Fruit fly (Drosophila melanogaster) whole organism, pupa: ENCODE data around the gene CG4467.

Experiments
- CG10348 ChIP-seq: fragments of 200-800 bp; sonication (Bioruptor generic); IDR thresholded peaks from 2 replicates; pipeline ENCODE4 v1.3.6; 2022; ENCODE audit warnings: missing biosample characterization, missing genetic modification characterization
- CG12605 ChIP-seq: fragments of 200-800 bp; sonication (Bioruptor generic); IDR thresholded peaks from 2 replicates; pipeline ENCODE4 v1.3.6; 2022; ENCODE audit warnings: missing biosample characterization, missing genetic modification characterization
- CG13204 ChIP-seq: fragments of 200-800 bp; sonication (Bioruptor generic); optimal IDR thresholded peaks from 2 replicates; lab custom pipeline; 2018; ENCODE audit warnings: missing biosample characterization, mild to moderate bottlenecking, missing genetic modification characterization, moderate library complexity
- CG14655 ChIP-seq: fragments of 200-800 bp; sonication (Bioruptor generic); optimal IDR thresholded peaks from 3 replicates; lab custom pipeline; 2017; ENCODE audit warnings: mild to moderate bottlenecking, missing biosample characterization, missing genetic modification reagents, missing genetic modification characterization
- CG15710 ChIP-seq: fragments of 200-800 bp; sonication (Bioruptor generic); optimal IDR thresholded peaks from 2 replicates; lab custom pipeline; 2018; ENCODE audit warnings: missing biosample characterization, mild to moderate bottlenecking, missing genetic modification characterization, moderate library complexity
- CG17806 ChIP-seq: fragments of 200-800 bp; sonication (Bioruptor generic); optimal IDR thresholded peaks from 2 replicates; lab custom pipeline; 2018; ENCODE audit warnings: missing biosample characterization, mild to moderate bottlenecking, missing genetic modification characterization, moderate library complexity
- CG32121 ChIP-seq: fragments of 200-800 bp; sonication (Bioruptor generic); IDR thresholded peaks from 2 replicates; pipeline ENCODE4 v1.3.6; 2022; ENCODE audit warnings: missing biosample characterization, missing genetic modification characterization
- CG34367 ChIP-seq: fragments of 200-800 bp; sonication (Bioruptor generic); optimal IDR thresholded peaks from 2 replicates; lab custom pipeline; 2018; ENCODE audit warnings: missing biosample characterization, mild to moderate bottlenecking, missing genetic modification characterization
- CG4496 ChIP-seq: fragments of 200-800 bp; sonication (Bioruptor generic); IDR thresholded peaks from 3 replicates; pipeline ENCODE4 v1.3.6; 2022; ENCODE audit warnings: missing biosample characterization, missing genetic modification characterization
- CG8159 ChIP-seq: fragments of 200-800 bp; sonication (Bioruptor generic); optimal IDR thresholded peaks from 3 replicates; lab custom pipeline; 2018; ENCODE audit warnings: missing biosample characterization, mild to moderate bottlenecking, missing genetic modification characterization, moderate library complexity
- CG8301 ChIP-seq: fragments of 200-800 bp; sonication (Bioruptor generic); optimal IDR thresholded peaks from 2 replicates; lab custom pipeline; 2018; ENCODE audit warnings: missing biosample characterization, mild to moderate bottlenecking, missing genetic modification characterization
- CG9948 ChIP-seq: fragments of 200-800 bp; sonication (Bioruptor generic); optimal IDR thresholded peaks from 2 replicates; lab custom pipeline; 2018; ENCODE audit warnings: missing biosample characterization, mild to moderate bottlenecking, missing genetic modification characterization, moderate library complexity
- D1 ChIP-seq: fragments of 200-800 bp; sonication (Bioruptor generic); optimal IDR thresholded peaks from 2 replicates; lab custom pipeline; 2018; ENCODE audit warnings: missing biosample characterization, mild to moderate bottlenecking, missing genetic modification characterization, moderate library complexity
- EcR ChIP-seq: fragments of 200-800 bp; sonication (Bioruptor generic); optimal IDR thresholded peaks from 3 replicates; lab custom pipeline; 2019; ENCODE audit warnings: missing biosample characterization, missing genetic modification characterization, mild to moderate bottlenecking, moderate library complexity, missing genetic modification reagents
- Ets98B ChIP-seq: fragments of 200-800 bp; sonication (Bioruptor generic); IDR thresholded peaks from 2 replicates; pipeline ENCODE4 v1.3.6; 2022; ENCODE audit warnings: missing biosample characterization, missing genetic modification characterization
- Pif1A ChIP-seq: fragments of 200-800 bp; sonication (Bioruptor generic); optimal IDR thresholded peaks from 3 replicates; lab custom pipeline; 2016; ENCODE audit warnings: missing biosample characterization, missing genetic modification characterization
- Pif1B ChIP-seq: fragments of 200-800 bp; sonication (Bioruptor generic); optimal IDR thresholded peaks from 3 replicates; lab custom pipeline; 2016; ENCODE audit warnings: missing biosample characterization, missing genetic modification characterization
- Snoo ChIP-seq: fragments of 200-800 bp; sonication (Bioruptor generic); optimal IDR thresholded peaks from 3 replicates; lab custom pipeline; 2017; ENCODE audit warnings: missing biosample characterization, mild to moderate bottlenecking, missing genetic modification characterization, inconsistent platforms
- fd96Ca ChIP-seq: fragments of 200-800 bp; sonication (Bioruptor generic); IDR thresholded peaks from 3 replicates; pipeline ENCODE4 v1.3.6; 2022; ENCODE audit warnings: missing biosample characterization, missing genetic modification characterization
- gl ChIP-seq: fragments of 200-800 bp; sonication (Bioruptor generic); optimal IDR thresholded peaks from 2 replicates; lab custom pipeline; 2018; ENCODE audit warnings: missing biosample characterization, mild to moderate bottlenecking, missing genetic modification characterization
- rn ChIP-seq: fragments of 200-800 bp; sonication (Bioruptor generic); IDR thresholded peaks from 2 replicates; pipeline ENCODE4 v1.3.6; 2022; ENCODE audit warnings: missing biosample characterization, missing genetic modification characterization

CG4467 gene

dm6 chr3R:23239934-23240632 lies 8.6 kb downstream of the CG4467 start:
- peak; percentile 5 for TF ChIP-seq CG15710 (tag; lab: Kevin White, UChicago)
- TF ChIP-seq CG8159, result peak; percentile 56
- TF ChIP-seq Pif1A (GFP tag; lab: Kevin White, UChicago), result no peak
- TF ChIP-seq CG34367 (tag; lab: Kevin White, UChicago), result no peak
- no peak for TF ChIP-seq EcR (GFP tag; lab: Kevin White, UChicago)

- TF ChIP-seq CG12605 (GFP tag; lab: Robert Waterston, UW) (no peak), CG15710 (tag; lab: Kevin White, UChicago) (no peak), CG9948 (no peak), Pif1A (GFP tag; lab: Kevin White, UChicago) (no peak), CG8301 (no peak), Ets98B (GFP tag; lab: Robert Waterston, UW) (no peak), gl (tag; lab: Kevin White, UChicago) (no peak), CG8159 (no peak), CG13204 (GFP tag; lab: Kevin White, UChicago) (no peak), CG32121 (no peak), Snoo (tag; lab: Kevin White, UChicago) (no peak), fd96Ca (no peak), rn (GFP tag; lab: Robert Waterston, UW) (no peak), EcR (GFP tag; lab: Kevin White, UChicago) (no peak), Pif1B (GFP tag; lab: Kevin White, UChicago) (no peak)
Measured at dm6 chr3R:23239051-23239450, 9.7 kb downstream of the CG4467 start.

- TF ChIP-seq D1 (tag; lab: Kevin White, UChicago) (no peak), CG13204 (GFP tag; lab: Kevin White, UChicago) (no peak), CG12605 (GFP tag; lab: Robert Waterston, UW) (no peak), CG14655 (GFP tag; lab: Kevin White, UChicago) (no peak), fd96Ca (no peak), CG8301 (no peak), EcR (GFP tag; lab: Kevin White, UChicago) (no peak), CG10348 (GFP tag; lab: Robert Waterston, UW) (no peak), gl (tag; lab: Kevin White, UChicago) (no peak), CG9948 (no peak), CG15710 (tag; lab: Kevin White, UChicago) (no peak), rn (GFP tag; lab: Robert Waterston, UW) (no peak)
Measured at dm6 chr3R:23228605-23229264, 20.0 kb downstream of the CG4467 start.

- TF ChIP-seq CG10348 (GFP tag; lab: Robert Waterston, UW) (no peak), Pif1A (GFP tag; lab: Kevin White, UChicago) (peak; percentile 8), CG8159 (no peak), CG4496 (peak; percentile 69), CG13204 (GFP tag; lab: Kevin White, UChicago) (peak; percentile 87), CG32121 (0 out of 2 replicates have a peak, but pooled peaks have one; percentile 37), EcR (GFP tag; lab: Kevin White, UChicago) (peak; percentile 84), D1 (tag; lab: Kevin White, UChicago) (no peak), CG15710 (tag; lab: Kevin White, UChicago) (no peak), Pif1B (GFP tag; lab: Kevin White, UChicago) (peak; percentile 30), CG17806 (tag; lab: Kevin White, UChicago) (no peak), Ets98B (GFP tag; lab: Robert Waterston, UW) (peak; percentile 67; the same call in 1 of the 2 replicates), CG9948 (no peak), fd96Ca (no peak; the same call in 2 of the 3 replicates)
Measured at dm6 chr3R:23226521-23227039, 22.1 kb downstream of the CG4467 start, which contains the start of gene cnc. TSS of gene cnc (minus strand) at chr3R:23226711.

- peak; percentile 10 for TF ChIP-seq CG34367 (tag; lab: Kevin White, UChicago)
- TF ChIP-seq Snoo (tag; lab: Kevin White, UChicago), result no peak
Measured at dm6 chr3R:23225266-23225665, 23.4 kb downstream of the CG4467 start.

- TF ChIP-seq CG34367 (tag; lab: Kevin White, UChicago) (no peak), rn (GFP tag; lab: Robert Waterston, UW) (no peak), Pif1B (GFP tag; lab: Kevin White, UChicago) (no peak), D1 (tag; lab: Kevin White, UChicago) (no peak), fd96Ca (no peak), EcR (GFP tag; lab: Kevin White, UChicago) (no peak), CG4496 (no peak), CG14655 (GFP tag; lab: Kevin White, UChicago) (no peak), CG9948 (no peak), gl (tag; lab: Kevin White, UChicago) (no peak), CG8159 (no peak), CG17806 (tag; lab: Kevin White, UChicago) (no peak), Ets98B (GFP tag; lab: Robert Waterston, UW) (no peak), Snoo (tag; lab: Kevin White, UChicago) (no peak), CG13204 (GFP tag; lab: Kevin White, UChicago) (no peak), CG12605 (GFP tag; lab: Robert Waterston, UW) (no peak), CG32121 (no peak)
- TF ChIP-seq, all 21 proteins: peak for 0
Measured at dm6 chr3R:23223151-23223810, 25.4 kb downstream of the CG4467 start.
